Fruit fly (Drosophila melanogaster): ENCODE results near the gene CAH6.

Gene CAH6

DNA sequence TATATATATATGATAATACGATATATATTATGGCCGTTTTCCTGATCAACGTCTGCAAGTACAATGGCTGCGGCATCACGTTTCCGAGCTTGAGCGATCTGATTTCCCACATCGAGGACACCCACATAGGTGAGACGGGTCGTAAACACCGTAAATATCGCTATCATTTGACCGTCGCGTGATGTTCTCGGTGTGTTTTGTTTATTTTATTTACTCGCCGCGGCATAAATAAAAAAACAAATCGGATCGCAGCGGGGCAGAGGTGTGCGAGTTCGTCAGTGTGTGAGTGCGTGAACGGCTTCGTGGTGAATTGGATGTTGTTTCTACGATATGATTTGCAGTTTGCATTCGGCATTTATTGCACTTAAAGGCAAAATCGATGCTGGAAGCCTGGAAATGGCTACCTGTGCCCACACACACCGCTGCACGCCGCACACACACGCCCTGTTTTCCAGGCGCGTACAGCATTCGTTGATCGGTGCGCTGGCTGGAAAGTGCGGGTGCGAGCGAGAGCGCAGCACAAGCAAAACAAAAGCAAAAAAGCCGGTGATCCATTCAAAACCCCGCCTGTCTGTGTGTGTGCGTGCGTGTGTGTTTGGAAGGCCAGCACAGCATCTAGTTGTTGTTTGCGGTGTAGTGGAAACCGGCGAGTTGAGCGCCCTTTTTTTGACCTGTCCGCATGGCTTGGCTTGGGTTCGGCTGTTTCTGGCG lies 35.9 kb upstream of the CAH6 start (continued):
- TF ChIP-seq Hr4 (GFP tag; optimal IDR thresholded peaks at IDR 0.05) (no peak), achi (GFP tag; optimal IDR thresholded peaks at IDR 0.05) (no peak), CG11902 (GFP tag; optimal IDR thresholded peaks at IDR 0.05) (no peak), CG11762 (GFP tag; optimal IDR thresholded peaks at IDR 0.05; ENCODE audit: insufficient read depth) (peak; percentile 33), CG31627 (GFP tag; optimal IDR thresholded peaks at IDR 0.05) (no peak), CG6854 (GFP tag; optimal IDR thresholded peaks at IDR 0.05) (peak; percentile 54), CG3919 (GFP tag; optimal IDR thresholded peaks at IDR 0.05) (peak; percentile 29), CG16779 (tag; optimal IDR thresholded peaks at IDR 0.05) (peak; percentile 86), Lpt (GFP tag; optimal IDR thresholded peaks at IDR 0.05) (peak; percentile 52), ss (GFP tag; optimal IDR thresholded peaks at IDR 0.05) (peak; percentile 88 to 92), CG10631 (GFP tag; optimal IDR thresholded peaks at IDR 0.05) (no peak), CG3032 (tag; optimal IDR thresholded peaks at IDR 0.05) (peak; percentile 62), OdsH (GFP tag; optimal IDR thresholded peaks at IDR 0.05) (no peak), topi (GFP tag; optimal IDR thresholded peaks at IDR 0.05) (no peak), CG6163 (GFP tag; IDR thresholded peaks at IDR 0.05) (no peak), svp (GFP tag) (peak; percentile 91), CG34406 (GFP tag; optimal IDR thresholded peaks at IDR 0.05) (peak; percentile 41), dac (GFP tag; optimal IDR thresholded peaks at IDR 0.05) (peak; percentile 62), Met (GFP tag; optimal IDR thresholded peaks at IDR 0.05) (no peak), eg (GFP tag; IDR thresholded peaks at IDR 0.05) (no peak), Ets96B (tag; optimal IDR thresholded peaks at IDR 0.05) (peak; percentile 71), Eip78C (GFP tag) (peak; percentile 68), CG8319 (GFP tag; optimal IDR thresholded peaks at IDR 0.05) (peak; percentile 26), CG15336 (GFP tag; IDR thresholded peaks at IDR 0.05) (no peak), CG10669 (GFP tag; optimal IDR thresholded peaks at IDR 0.05) (peak; percentile 75), CG32006 (GFP tag; optimal IDR thresholded peaks at IDR 0.05) (peak; percentile 66), Sox102F (GFP tag; optimal IDR thresholded peaks at IDR 0.05) (peak; percentile 53), spab (GFP tag; optimal IDR thresholded peaks at IDR 0.05) (peak; percentile 79), CG9139 (GFP tag; optimal IDR thresholded peaks at IDR 0.05) (peak; percentile 81), esn (GFP tag; optimal IDR thresholded peaks at IDR 0.05) (no peak), cyc (GFP tag; optimal IDR thresholded peaks at IDR 0.05) (no peak), Sox15 (GFP tag; optimal IDR thresholded peaks at IDR 0.05) (no peak), Hr38 (GFP tag; optimal IDR thresholded peaks at IDR 0.05) (no peak), net (GFP tag; optimal IDR thresholded peaks at IDR 0.05) (peak; percentile 71), pdm3 (GFP tag; optimal IDR thresholded peaks at IDR 0.05) (peak; percentile 44), CG8119 (GFP tag; IDR thresholded peaks at IDR 0.05) (no peak), CG8632 (GFP tag; optimal IDR thresholded peaks at IDR 0.05) (peak; percentile 28)

DNA sequence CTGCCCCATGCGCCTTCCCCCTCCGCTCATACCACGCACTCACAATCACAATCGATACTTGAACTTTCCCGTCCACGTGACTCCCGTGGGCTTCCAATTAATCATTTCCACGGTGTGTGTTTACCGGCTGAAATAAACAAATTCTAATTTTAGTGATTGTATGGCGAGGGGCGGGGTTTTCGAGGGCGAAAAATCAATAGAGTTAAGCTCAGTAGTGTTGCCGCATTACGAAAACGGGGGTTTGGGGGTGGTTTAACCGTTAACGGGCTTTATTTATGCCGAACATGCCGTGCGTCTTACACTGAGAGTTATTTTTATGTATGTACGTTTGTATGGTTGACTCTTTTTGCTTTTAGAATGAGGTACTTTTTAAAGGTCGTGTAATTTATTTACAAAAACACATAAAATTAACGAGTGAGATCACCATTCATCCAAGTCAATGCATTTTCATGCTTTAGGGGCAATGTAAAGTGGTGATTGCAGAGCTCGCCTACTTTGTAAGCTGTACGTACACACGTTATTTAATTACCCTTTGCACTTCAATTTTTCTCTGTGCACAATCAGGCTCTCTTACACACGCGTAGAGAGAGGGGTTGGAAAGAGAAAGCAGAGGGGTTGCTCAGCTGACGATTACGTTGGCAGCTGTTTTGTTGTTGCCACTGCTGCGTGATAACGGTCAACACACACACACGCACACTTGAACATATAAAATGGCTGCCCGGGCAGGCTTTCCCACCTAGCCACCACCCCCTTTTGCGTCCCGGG lies 35.1 kb upstream of the CAH6 start:
- TF ChIP-seq ss (GFP tag; optimal IDR thresholded peaks at IDR 0.05) (peak; percentile 31 to 59), CG3919 (GFP tag; optimal IDR thresholded peaks at IDR 0.05) (peak; percentile 60), CG31627 (GFP tag; optimal IDR thresholded peaks at IDR 0.05) (peak; percentile 78), CG10669 (GFP tag; optimal IDR thresholded peaks at IDR 0.05) (peak; percentile 66), CG8632 (GFP tag; optimal IDR thresholded peaks at IDR 0.05) (peak; percentile 57), lz (GFP tag; optimal IDR thresholded peaks at IDR 0.05) (peak; percentile 79), achi (GFP tag; optimal IDR thresholded peaks at IDR 0.05) (peak; percentile 62), CG6792 (GFP tag; optimal IDR thresholded peaks at IDR 0.05) (peak; percentile 75), CG8319 (GFP tag; optimal IDR thresholded peaks at IDR 0.05) (peak; percentile 42), fd85E (GFP tag; optimal IDR thresholded peaks at IDR 0.05) (no peak), Hr4 (GFP tag; optimal IDR thresholded peaks at IDR 0.05) (peak; percentile 74), Eip75B (GFP tag; optimal IDR thresholded peaks at IDR 0.05) (peak; percentile 75), eg (GFP tag; IDR thresholded peaks at IDR 0.05) (no peak), CG11762 (GFP tag; optimal IDR thresholded peaks at IDR 0.05; ENCODE audit: insufficient read depth) (no peak), CG11294 (GFP tag; IDR thresholded peaks at IDR 0.05) (no peak), Hr39 (GFP tag; optimal IDR thresholded peaks at IDR 0.05) (peak; percentile 79), topi (GFP tag; optimal IDR thresholded peaks at IDR 0.05) (peak; percentile 64), CG3032 (tag; optimal IDR thresholded peaks at IDR 0.05) (peak; percentile 15), CG32006 (GFP tag; optimal IDR thresholded peaks at IDR 0.05) (peak; percentile 80), cyc (GFP tag; optimal IDR thresholded peaks at IDR 0.05) (peak; percentile 61), CG6808 (GFP tag; optimal IDR thresholded peaks at IDR 0.05) (peak; percentile 61), Hr38 (GFP tag; optimal IDR thresholded peaks at IDR 0.05) (no peak), fkh (GFP tag; optimal IDR thresholded peaks at IDR 0.05) (peak; percentile 10), CG6163 (GFP tag; IDR thresholded peaks at IDR 0.05) (no peak), spab (GFP tag; optimal IDR thresholded peaks at IDR 0.05) (peak; percentile 41), CG7368 (GFP tag; optimal IDR thresholded peaks at IDR 0.05) (peak; percentile 43), Ets96B (tag; optimal IDR thresholded peaks at IDR 0.05) (peak; percentile 66), CG10631 (GFP tag; optimal IDR thresholded peaks at IDR 0.05) (peak; percentile 62)
